Worm (Caenorhabditis elegans) whole organism, L4 larva: ENCODE data around the gene smg-8.

Experiments used
- ces-1 ChIP-seq: fragments of 150-350 bp; sonication (generic microtip); optimal IDR thresholded peaks from 4 replicates; lab custom pipeline; 2014; ENCODE audit warnings: missing biosample characterization, missing genetic modification reagents, missing genetic modification characterization
- lsy-2 ChIP-seq, 2 experiments: fragments of 150-350 bp in 1 of 2; sonication (generic microtip) in 1 of 2; optimal IDR thresholded peaks; 2 replicates each; lab custom pipeline; 2014 to 2017; ENCODE audit warnings: missing biosample characterization in 2 of 2, missing genetic modification characterization in 2 of 2

- TF ChIP-seq ces-1 (no peak), lsy-2 (tag; optimal IDR thresholded peaks at IDR 0.05; lab: Kevin White, UChicago) (peak in 1 of 2 experiments; percentile 52)
These were observed 36.9 kb upstream of the smg-8 start for ce11 chrII:14404266-14404665.
